Fruit fly (Drosophila melanogaster): ENCODE data around the gene CG7142.

CG7142 gene

DNA sequence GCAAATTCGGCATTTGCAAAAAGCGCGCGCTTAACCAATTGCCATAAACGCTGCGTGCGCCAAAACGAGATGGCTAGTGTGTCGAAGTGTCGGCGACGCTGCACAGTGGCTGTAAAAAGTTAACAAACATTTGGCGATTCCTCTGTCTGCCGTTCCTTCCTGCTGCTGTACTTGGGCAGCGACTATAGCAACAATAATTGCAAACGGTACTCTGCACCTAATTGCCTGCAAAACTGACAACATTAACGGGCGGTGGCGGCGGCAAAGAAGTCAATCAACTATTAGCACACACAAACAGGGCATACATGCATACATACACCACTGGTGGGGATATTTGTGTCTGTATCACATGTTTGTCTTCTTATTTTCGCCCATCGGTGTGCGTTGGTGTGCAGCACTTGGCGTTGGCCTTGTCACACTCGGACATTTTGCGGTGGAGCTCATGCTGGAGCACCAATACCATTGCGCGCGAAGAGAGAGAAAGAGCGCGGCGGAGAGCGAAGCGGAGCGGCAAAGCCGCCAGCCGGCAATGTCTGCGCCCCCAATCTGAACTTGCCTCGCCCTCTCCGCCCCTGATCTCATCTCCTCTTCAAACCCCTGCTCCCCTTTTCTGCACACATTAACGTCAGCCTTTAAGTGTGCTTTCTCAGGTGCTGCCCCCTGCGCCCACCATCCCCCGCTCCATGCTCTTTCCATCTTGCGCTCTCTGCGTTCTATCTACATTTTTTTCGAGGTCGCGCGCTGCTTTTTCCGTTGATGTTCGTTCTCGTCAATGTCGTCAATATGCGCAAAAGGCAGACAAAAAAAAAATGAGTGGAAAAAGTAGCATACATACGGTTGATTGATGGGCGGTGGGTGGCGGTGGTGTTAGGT, 34.9 kb downstream of the CG7142 start (continued):
- peak; percentile 19; the same call in 2 of the 3 replicates for TF ChIP-seq CG8119 (GFP tag; IDR thresholded peaks at IDR 0.05)
- peak; percentile 65; the same call in 2 of the 3 replicates for TF ChIP-seq CG6163 (GFP tag; IDR thresholded peaks at IDR 0.05)
- peak; percentile 56 for TF ChIP-seq Eip78C (GFP tag)
- TF ChIP-seq pdm3 (GFP tag; optimal IDR thresholded peaks at IDR 0.05) = no peak
- TF ChIP-seq Hr39 (GFP tag; optimal IDR thresholded peaks at IDR 0.05) = no peak
- TF ChIP-seq CG1621 (tag; optimal IDR thresholded peaks at IDR 0.05) = peak; percentile 24
- no peak for TF ChIP-seq achi (GFP tag; optimal IDR thresholded peaks at IDR 0.05)
- no peak for TF ChIP-seq CG10631 (GFP tag; optimal IDR thresholded peaks at IDR 0.05)
- peak; percentile 100 for TF ChIP-seq svp (GFP tag)
- no peak for TF ChIP-seq Hr4 (GFP tag; optimal IDR thresholded peaks at IDR 0.05)
- no peak for TF ChIP-seq CG11902 (GFP tag; optimal IDR thresholded peaks at IDR 0.05)
- peak; percentile 57 for TF ChIP-seq Eip75B (GFP tag; optimal IDR thresholded peaks at IDR 0.05)
- peak; percentile 53 for TF ChIP-seq fkh (GFP tag; optimal IDR thresholded peaks at IDR 0.05)
- no peak for TF ChIP-seq esn (GFP tag; optimal IDR thresholded peaks at IDR 0.05)
- TF ChIP-seq Sox15 (GFP tag; optimal IDR thresholded peaks at IDR 0.05) = no peak

DNA sequence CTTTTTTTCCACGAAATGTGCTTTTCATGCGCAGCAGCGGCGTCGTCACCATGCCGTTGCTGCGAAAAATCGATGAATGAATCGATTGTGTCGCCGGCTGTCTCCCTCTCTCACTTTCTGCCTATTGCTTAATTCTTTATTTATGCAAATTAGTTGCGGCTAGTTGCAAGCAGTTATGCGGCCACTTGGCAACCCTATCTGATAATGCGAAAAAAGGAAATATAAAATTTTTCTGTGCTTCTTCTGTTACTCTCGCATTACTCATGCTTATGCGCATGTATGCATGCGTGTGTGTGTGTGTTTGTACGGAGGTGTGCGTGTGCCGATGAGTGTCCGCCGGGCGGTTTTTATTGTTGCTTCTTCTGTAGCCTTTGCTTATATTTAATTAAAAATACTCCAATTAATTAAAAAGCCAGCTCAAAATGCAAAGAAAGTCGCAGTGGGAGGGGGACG, 35.6 kb downstream of the CG7142 start:
- peak; percentile 10 for TF ChIP-seq Ets96B (tag; optimal IDR thresholded peaks at IDR 0.05)
- TF ChIP-seq topi (GFP tag; optimal IDR thresholded peaks at IDR 0.05) = peak; percentile 43
- TF ChIP-seq CG15336 (GFP tag; IDR thresholded peaks at IDR 0.05) = peak; percentile 28; the same call in 1 of the 2 replicates
- peak; percentile 29 for TF ChIP-seq Sox102F (GFP tag; optimal IDR thresholded peaks at IDR 0.05)
- TF ChIP-seq Eip75B (GFP tag; optimal IDR thresholded peaks at IDR 0.05) = peak; percentile 14
- no peak for TF ChIP-seq CG6854 (GFP tag; optimal IDR thresholded peaks at IDR 0.05)
- peak; percentile 54 for TF ChIP-seq Eip78C (GFP tag)
- TF ChIP-seq CG11902 (GFP tag; optimal IDR thresholded peaks at IDR 0.05) = peak; percentile 4
- 0 out of 2 replicates have a peak, but pooled peaks have one; percentile 35 for TF ChIP-seq Gug (GFP tag; IDR thresholded peaks at IDR 0.05)
- no peak for TF ChIP-seq fd59A (GFP tag; optimal IDR thresholded peaks at IDR 0.05)
- TF ChIP-seq vri (GFP tag; optimal IDR thresholded peaks at IDR 0.05) = peak; percentile 16
- peak; percentile 47; the same call in 1 of the 3 replicates for TF ChIP-seq eg (GFP tag; IDR thresholded peaks at IDR 0.05)
- TF ChIP-seq salr (GFP tag; optimal IDR thresholded peaks at IDR 0.05) = no peak
- peak; percentile 53 for TF ChIP-seq Met (GFP tag; optimal IDR thresholded peaks at IDR 0.05)
- TF ChIP-seq acj6 (GFP tag; optimal IDR thresholded peaks at IDR 0.05) = peak; percentile 3
- peak; percentile 56 for TF ChIP-seq achi (GFP tag; optimal IDR thresholded peaks at IDR 0.05)
- TF ChIP-seq CG16779 (tag; optimal IDR thresholded peaks at IDR 0.05) = no peak
- peak; percentile 30 for TF ChIP-seq Hr4 (GFP tag; optimal IDR thresholded peaks at IDR 0.05)
- TF ChIP-seq CG10631 (GFP tag; optimal IDR thresholded peaks at IDR 0.05) = peak; percentile 18
- peak; percentile 5 for TF ChIP-seq CG3032 (tag; optimal IDR thresholded peaks at IDR 0.05)
- TF ChIP-seq CG6163 (GFP tag; IDR thresholded peaks at IDR 0.05) = peak; percentile 68
- TF ChIP-seq CG32006 (GFP tag; optimal IDR thresholded peaks at IDR 0.05) = no peak
- TF ChIP-seq lz (GFP tag; optimal IDR thresholded peaks at IDR 0.05) = peak; percentile 49
- peak; percentile 47 for TF ChIP-seq CG31627 (GFP tag; optimal IDR thresholded peaks at IDR 0.05)
- no peak for TF ChIP-seq CG9139 (GFP tag; optimal IDR thresholded peaks at IDR 0.05)
- TF ChIP-seq dac (GFP tag; optimal IDR thresholded peaks at IDR 0.05) = peak; percentile 11
- TF ChIP-seq net (GFP tag; optimal IDR thresholded peaks at IDR 0.05) = no peak
- peak; percentile 40 for TF ChIP-seq pdm3 (GFP tag; optimal IDR thresholded peaks at IDR 0.05)
- TF ChIP-seq Sox15 (GFP tag; optimal IDR thresholded peaks at IDR 0.05) = peak; percentile 30
- peak; percentile 10 for TF ChIP-seq CG34406 (GFP tag; optimal IDR thresholded peaks at IDR 0.05)
- TF ChIP-seq CG10669 (GFP tag; optimal IDR thresholded peaks at IDR 0.05) = peak; percentile 31
- peak; percentile 15 for TF ChIP-seq CG6276 (GFP tag; optimal IDR thresholded peaks at IDR 0.05)
- TF ChIP-seq svp (GFP tag) = no peak
- TF ChIP-seq Hr39 (GFP tag; optimal IDR thresholded peaks at IDR 0.05) = peak; percentile 39
- peak; percentile 31 for TF ChIP-seq CG7368 (GFP tag; optimal IDR thresholded peaks at IDR 0.05)
- peak; percentile 32 for TF ChIP-seq CG8632 (GFP tag; optimal IDR thresholded peaks at IDR 0.05)
- TF ChIP-seq OdsH (GFP tag; optimal IDR thresholded peaks at IDR 0.05) = peak; percentile 41
- no peak for TF ChIP-seq ss (GFP tag; optimal IDR thresholded peaks at IDR 0.05)
- TF ChIP-seq dsx (GFP tag; optimal IDR thresholded peaks at IDR 0.05; ENCODE audit: poor library complexity, severe bottlenecking) = no peak
- TF ChIP-seq esn (GFP tag; optimal IDR thresholded peaks at IDR 0.05) = peak; percentile 44
- TF ChIP-seq CG3919 (GFP tag; optimal IDR thresholded peaks at IDR 0.05) = peak; percentile 41
